Fruit fly (Drosophila melanogaster) whole organism, embryonic: ENCODE results near the gene Lamtor1.
A peak's percentile ranks its signal among the peaks of the same experiment; 100 is the strongest.

Source experiments
- ATbp ChIP-seq: fragments of 200-800 bp; sonication (Bioruptor generic); optimal IDR thresholded peaks from 2 replicates; lab custom pipeline; 2017; ENCODE audit warnings: missing biosample characterization, mild to moderate bottlenecking, missing genetic modification characterization, missing genetic modification reagents
- Ada2b ChIP-seq: fragments of 200-800 bp; sonication (Bioruptor generic); IDR thresholded peaks from 2 replicates; pipeline ENCODE4 v1.3.6; 2022; ENCODE audit warnings: missing biosample characterization, missing genetic modification characterization
- CG10565 ChIP-seq: fragments of 200-800 bp; sonication (Bioruptor generic); optimal IDR thresholded peaks from 3 replicates; lab custom pipeline; 2016; ENCODE audit warnings: missing biosample characterization, mild to moderate bottlenecking, missing genetic modification characterization
- CG13287 ChIP-seq: fragments of 200-800 bp; sonication (Bioruptor generic); IDR thresholded peaks from 2 replicates; pipeline ENCODE4 v1.3.6; 2022; ENCODE audit warnings: missing biosample characterization, missing genetic modification characterization; ENCODE audit not compliant: partially characterized antibody
- CG13775 ChIP-seq: fragments of 200-800 bp; sonication (Bioruptor generic); optimal IDR thresholded peaks from 3 replicates; lab custom pipeline; 2017; ENCODE audit warnings: missing biosample characterization, mild to moderate bottlenecking, missing genetic modification characterization
- CG15073 ChIP-seq: fragments of 200-800 bp; sonication (Bioruptor generic); optimal IDR thresholded peaks from 2 replicates; lab custom pipeline; 2016; ENCODE audit warnings: missing biosample characterization, missing genetic modification characterization
- CG15601 ChIP-seq: fragments of 200-800 bp; sonication (Bioruptor generic); optimal IDR thresholded peaks from 3 replicates; lab custom pipeline; 2019; ENCODE audit warnings: missing biosample characterization, mild to moderate bottlenecking, missing genetic modification characterization, moderate library complexity
- CG1603 ChIP-seq: fragments of 200-800 bp; sonication (Bioruptor generic); optimal IDR thresholded peaks from 2 replicates; lab custom pipeline; 2019; ENCODE audit warnings: missing biosample characterization, mild to moderate bottlenecking, missing genetic modification characterization, moderate library complexity
- CG17186 ChIP-seq: fragments of 200-800 bp; sonication (Bioruptor generic); optimal IDR thresholded peaks from 3 replicates; lab custom pipeline; 2017; ENCODE audit warnings: missing biosample characterization, missing genetic modification reagents, missing genetic modification characterization
- CG17568 ChIP-seq: fragments of 200-800 bp; sonication (Bioruptor generic); optimal IDR thresholded peaks from 2 replicates; lab custom pipeline; 2018; ENCODE audit warnings: missing biosample characterization, mild to moderate bottlenecking, missing genetic modification characterization, moderate library complexity
- CG18619 ChIP-seq: fragments of 200-800 bp; sonication (Bioruptor generic); optimal IDR thresholded peaks from 3 replicates; lab custom pipeline; 2017; ENCODE audit warnings: missing biosample characterization, mild to moderate bottlenecking, missing genetic modification characterization
- CG32772 ChIP-seq: fragments of 200-800 bp; sonication (Bioruptor generic); IDR thresholded peaks from 2 replicates; pipeline ENCODE4 v1.3.6; 2022; ENCODE audit warnings: missing biosample characterization, missing genetic modification characterization
- CG6791 ChIP-seq: fragments of 200-800 bp; sonication (Bioruptor generic); IDR thresholded peaks from 3 replicates; pipeline ENCODE4 v1.3.6; 2022; ENCODE audit warnings: missing biosample characterization, missing genetic modification characterization; ENCODE audit not compliant: partially characterized antibody
- CG8290 ChIP-seq, 3 experiments: fragments of 200-800 bp; sonication (Bioruptor generic); optimal IDR thresholded peaks; 2 replicates each; lab custom pipeline; 2016 to 2019; ENCODE audit warnings: missing biosample characterization in 3 of 3, missing genetic modification characterization in 3 of 3, mild to moderate bottlenecking in 2 of 3, moderate library complexity in 1 of 3
- CG9797 ChIP-seq: fragments of 200-800 bp; sonication (Bioruptor generic); optimal IDR thresholded peaks from 3 replicates; lab custom pipeline; 2018; ENCODE audit warnings: missing biosample characterization, mild to moderate bottlenecking, missing genetic modification characterization
- CG9817 ChIP-seq: fragments of 200-800 bp; sonication (Bioruptor generic); optimal IDR thresholded peaks from 2 replicates; lab custom pipeline; 2018; ENCODE audit warnings: missing biosample characterization, mild to moderate bottlenecking, missing genetic modification characterization, moderate library complexity
- Dll ChIP-seq: fragments of 200-800 bp; sonication (Bioruptor generic); IDR thresholded peaks from 4 replicates; pipeline ENCODE4 v1.3.6; 2022; ENCODE audit warnings: missing biosample characterization, missing genetic modification characterization; ENCODE audit not compliant: partially characterized antibody
- Ets97D ChIP-seq: fragments of 200-800 bp; sonication (Bioruptor generic); optimal IDR thresholded peaks from 3 replicates; lab custom pipeline; 2016; ENCODE audit warnings: missing biosample characterization, missing genetic modification characterization
- H15 ChIP-seq: fragments of 200-800 bp; sonication (Bioruptor generic); IDR thresholded peaks from 3 replicates; pipeline ENCODE4 v1.3.6; 2022; ENCODE audit warnings: missing biosample characterization, missing genetic modification characterization
- HLHmδ ChIP-seq: fragments of 200-800 bp; sonication (Bioruptor generic); optimal IDR thresholded peaks from 2 replicates; lab custom pipeline; 2018; ENCODE audit warnings: missing biosample characterization, mild to moderate bottlenecking, missing genetic modification characterization, moderate library complexity
- Hr51 ChIP-seq, 2 experiments: fragments of 200-800 bp; sonication (Bioruptor generic); optimal IDR thresholded peaks; 2 replicates in 1 of 2; 3 replicates in 1 of 2; lab custom pipeline; 2016 to 2018; ENCODE audit warnings: missing biosample characterization in 2 of 2, missing genetic modification characterization in 2 of 2, mild to moderate bottlenecking in 1 of 2, moderate library complexity in 1 of 2
- Med ChIP-seq: fragments of 200-800 bp; sonication (Bioruptor generic); peaks from one replicate; lab custom pipeline; 2016; ENCODE audit warnings: missing biosample characterization, missing genetic modification characterization, mild to moderate bottlenecking, inconsistent platforms, moderate library complexity
- Oli ChIP-seq: fragments of 200-800 bp; sonication (Bioruptor generic); optimal IDR thresholded peaks from 2 replicates; lab custom pipeline; 2018; ENCODE audit warnings: missing biosample characterization, mild to moderate bottlenecking, missing genetic modification characterization, moderate library complexity
- Optix ChIP-seq: fragments of 200-800 bp; sonication (Bioruptor generic); IDR thresholded peaks from 3 replicates; pipeline ENCODE4 v1.3.6; 2022; ENCODE audit warnings: missing biosample characterization, missing genetic modification characterization
- Tbp ChIP-seq: fragments of >200 bp; optimal IDR thresholded peaks from 2 replicates; lab custom pipeline; 2018; ENCODE audit warnings: missing biosample characterization, missing genetic modification characterization
- cg ChIP-seq: fragments of 200-800 bp; sonication (Bioruptor generic); optimal IDR thresholded peaks from 3 replicates; lab custom pipeline; 2019; ENCODE audit warnings: missing biosample characterization, mild to moderate bottlenecking, missing genetic modification characterization, moderate library complexity
- dmrt99B ChIP-seq: fragments of 200-800 bp; sonication (Bioruptor generic); optimal IDR thresholded peaks from 2 replicates; lab custom pipeline; 2018; ENCODE audit warnings: missing biosample characterization, mild to moderate bottlenecking, missing genetic modification characterization, moderate library complexity
- eve ChIP-seq, 2 experiments: fragments of >200 bp; optimal IDR thresholded peaks; 2 replicates each; lab custom pipeline; 2017; ENCODE audit warnings: missing biosample characterization in 2 of 2, missing genetic modification characterization in 2 of 2
- gcm2 ChIP-seq: fragments of 200-800 bp; sonication (Bioruptor generic); optimal IDR thresholded peaks from 2 replicates; lab custom pipeline; 2016; ENCODE audit warnings: missing biosample characterization, missing genetic modification characterization
- gfzf ChIP-seq: fragments of 200-800 bp; sonication (Bioruptor generic); optimal IDR thresholded peaks from 2 replicates; lab custom pipeline; 2016; ENCODE audit warnings: missing biosample characterization, mild to moderate bottlenecking, missing genetic modification characterization, moderate library complexity
- grn ChIP-seq: fragments of 200-800 bp; sonication (Bioruptor generic); optimal IDR thresholded peaks from 3 replicates; lab custom pipeline; 2017; ENCODE audit warnings: missing biosample characterization, missing genetic modification characterization
- gt ChIP-seq: fragments of 200-800 bp; sonication (Bioruptor generic); IDR thresholded peaks from 2 replicates; pipeline ENCODE4 v1.3.6; 2022; ENCODE audit warnings: missing biosample characterization, missing genetic modification characterization
- jing ChIP-seq: fragments of 200-800 bp; sonication (Bioruptor generic); optimal IDR thresholded peaks from 2 replicates; lab custom pipeline; 2018; ENCODE audit warnings: missing biosample characterization, mild to moderate bottlenecking, missing genetic modification characterization
- ken ChIP-seq: fragments of 200-800 bp; sonication (Bioruptor generic); IDR thresholded peaks from 3 replicates; pipeline ENCODE4 v1.3.6; 2022; ENCODE audit warnings: missing biosample characterization, missing genetic modification characterization
- knrl ChIP-seq: fragments of 200-800 bp; sonication (Bioruptor generic); IDR thresholded peaks from 3 replicates; pipeline ENCODE4 v1.3.6; 2022; ENCODE audit warnings: missing biosample characterization, missing genetic modification characterization; ENCODE audit not compliant: partially characterized antibody
- mirr ChIP-seq: fragments of 200-800 bp; sonication (Bioruptor generic); optimal IDR thresholded peaks from 3 replicates; lab custom pipeline; 2018; ENCODE audit warnings: missing biosample characterization, mild to moderate bottlenecking, missing genetic modification characterization
- onecut ChIP-seq: fragments of 200-800 bp; sonication (Bioruptor generic); IDR thresholded peaks from 2 replicates; pipeline ENCODE4 v1.3.6; 2022; ENCODE audit warnings: missing biosample characterization, missing genetic modification characterization
- pfk ChIP-seq: fragments of 200-800 bp; sonication (Bioruptor generic); optimal IDR thresholded peaks from 2 replicates; lab custom pipeline; 2018; ENCODE audit warnings: missing biosample characterization, mild to moderate bottlenecking, missing genetic modification characterization, moderate library complexity
- prd ChIP-seq, 3 experiments: fragments of >200 bp in 2 of 3; fragments of 200-800 bp in 1 of 3; sonication (Bioruptor generic) in 1 of 3; optimal IDR thresholded peaks in 2 of 3; IDR thresholded peaks in 1 of 3; 2 replicates in 2 of 3; 3 replicates in 1 of 3; pipeline versions ENCODE4 v1.3.6 to Lab custom; 2017 to 2022; ENCODE audit warnings: missing biosample characterization in 1 of 3, missing genetic modification characterization in 1 of 3
- row ChIP-seq: fragments of 200-800 bp; sonication (Bioruptor generic); IDR thresholded peaks from 3 replicates; pipeline ENCODE4 v1.3.6; 2022; ENCODE audit warnings: missing biosample characterization, missing genetic modification characterization
- shn ChIP-seq: fragments of 200-800 bp; sonication (Bioruptor generic); optimal IDR thresholded peaks from 3 replicates; lab custom pipeline; 2016; ENCODE audit warnings: missing biosample characterization, missing genetic modification characterization
- sima ChIP-seq: fragments of 200-800 bp; sonication (Bioruptor generic); optimal IDR thresholded peaks from 2 replicates; lab custom pipeline; 2016; ENCODE audit warnings: missing biosample characterization, missing genetic modification characterization
- sna ChIP-seq: fragments of 200-800 bp; sonication (Bioruptor generic); IDR thresholded peaks from 2 replicates; pipeline ENCODE4 v1.3.6; 2022; ENCODE audit warnings: missing biosample characterization, missing genetic modification characterization; ENCODE audit not compliant: partially characterized antibody
- tgo ChIP-seq: fragments of 200-800 bp; sonication (Bioruptor generic); IDR thresholded peaks from 3 replicates; pipeline ENCODE4 v1.3.6; 2022; ENCODE audit warnings: missing biosample characterization, missing genetic modification characterization
- unc-4 ChIP-seq: fragments of 200-800 bp; sonication (Bioruptor generic); IDR thresholded peaks from 2 replicates; pipeline ENCODE4 v1.3.6; 2022; ENCODE audit warnings: missing biosample characterization, missing genetic modification characterization; ENCODE audit not compliant: partially characterized antibody
- wek ChIP-seq: fragments of 200-800 bp; sonication (Bioruptor generic); optimal IDR thresholded peaks from 3 replicates; lab custom pipeline; 2018; ENCODE audit warnings: missing biosample characterization, mild to moderate bottlenecking, missing genetic modification characterization, moderate library complexity

Gene Lamtor1

DNA sequence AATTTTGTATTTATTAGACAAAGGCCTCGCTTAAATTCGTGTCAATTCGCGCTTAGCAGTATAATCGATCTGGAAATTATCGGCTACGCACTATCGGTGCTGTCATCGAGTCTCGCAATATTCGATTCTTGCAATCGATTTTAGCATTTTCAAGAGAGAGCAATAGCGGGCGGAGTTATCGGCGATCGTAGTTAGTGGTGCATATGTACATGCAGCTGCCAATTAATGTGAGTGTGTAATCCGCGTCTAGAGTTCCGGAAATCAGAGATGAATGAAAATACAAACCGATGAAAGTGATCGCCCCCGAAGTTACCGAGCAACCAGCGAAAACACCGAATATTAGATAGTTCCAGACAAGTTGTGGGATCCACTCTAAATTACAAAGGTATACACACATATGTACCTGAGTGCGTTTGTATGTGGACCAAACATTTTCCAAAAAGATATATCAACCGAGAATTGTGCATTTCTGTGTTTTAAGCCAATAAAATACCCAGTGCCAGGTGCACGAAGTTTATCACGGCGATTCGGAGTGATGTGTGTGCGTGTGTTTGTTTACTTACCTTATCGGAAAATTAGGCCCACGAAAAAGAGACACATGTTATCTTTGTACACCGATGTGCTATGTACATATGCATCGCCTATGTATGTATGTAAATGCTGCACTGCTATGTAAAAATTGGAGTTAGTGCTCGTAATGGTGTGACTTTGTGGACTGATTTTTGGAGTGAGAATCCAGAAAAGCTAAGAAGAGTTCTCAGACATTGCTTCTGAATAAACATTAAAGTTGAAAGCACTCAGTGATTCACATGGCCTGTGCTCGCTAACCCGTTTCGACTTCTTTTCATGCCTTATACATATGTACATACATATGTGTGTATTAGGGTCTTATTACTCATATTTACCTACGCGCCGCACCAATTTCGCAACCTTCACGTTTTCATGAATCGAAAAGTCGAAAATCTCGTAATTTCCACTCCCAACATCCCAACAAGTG is 22.3 kb downstream of the Lamtor1 start (continued):
- TF ChIP-seq CG17568 (GFP tag; lab: Kevin White, UChicago) = peak; percentile 36
- no peak for TF ChIP-seq ATbp (GFP tag; lab: Kevin White, UChicago)
- no peak; the same call in 2 of the 3 replicates for TF ChIP-seq row (GFP tag; lab: Robert Waterston, UW)
- no peak for TF ChIP-seq CG10565 (GFP tag; lab: Kevin White, UChicago)
- TF ChIP-seq CG32772 = no peak
- no peak for TF ChIP-seq grn (GFP tag; lab: Kevin White, UChicago)
- TF ChIP-seq prd (optimal IDR thresholded peaks at IDR 0.05; lab: Kevin White, UChicago) = no peak
- TF ChIP-seq prd (GFP tag; IDR thresholded peaks at IDR 0.05; lab: Robert Waterston, UW) = no peak
- peak; percentile 75 for TF ChIP-seq Med
- peak; percentile 78 for TF ChIP-seq unc-4
- TF ChIP-seq CG15601 (tag; lab: Kevin White, UChicago) = no peak
- no peak for TF ChIP-seq Ada2b (GFP tag; lab: Robert Waterston, UW)
- TF ChIP-seq H15 (GFP tag; lab: Robert Waterston, UW) = no peak
- no peak for TF ChIP-seq Optix (GFP tag; lab: Robert Waterston, UW)
- TF ChIP-seq pfk (GFP tag; lab: Kevin White, UChicago) = peak; percentile 2
- TF ChIP-seq mirr = peak; percentile 44
- TF ChIP-seq ken = 0 out of 3 replicates have a peak, but pooled peaks have one; percentile 28
- TF ChIP-seq gfzf (GFP tag; lab: Kevin White, UChicago) = peak; percentile 17
- TF ChIP-seq CG8290 (GFP tag; optimal IDR thresholded peaks at IDR 0.05; lab: Kevin White, UChicago) = no peak
- TF ChIP-seq CG8290 (tag; optimal IDR thresholded peaks at IDR 0.05; lab: Kevin White, UChicago) = peak; percentile 48 to 71
- peak; percentile 4 for TF ChIP-seq CG9797 (GFP tag; lab: Kevin White, UChicago)
- TF ChIP-seq CG6791 = peak; percentile 99
- no peak for TF ChIP-seq CG9817 (tag; lab: Kevin White, UChicago)
- no peak for TF ChIP-seq gcm2 (GFP tag; lab: Kevin White, UChicago)
- no peak for TF ChIP-seq Oli (tag; lab: Kevin White, UChicago)
- peak; percentile 41 for TF ChIP-seq Ets97D (GFP tag; lab: Kevin White, UChicago)
- peak; percentile 73 for TF ChIP-seq CG17186 (GFP tag; lab: Kevin White, UChicago)
- peak; percentile 86 for TF ChIP-seq Dll
- TF ChIP-seq cg (GFP tag; lab: Kevin White, UChicago) = peak; percentile 85
- no peak for TF ChIP-seq CG18619 (GFP tag; lab: Kevin White, UChicago)
- TF ChIP-seq Tbp (GFP tag; lab: Kevin White, UChicago) = no peak
- TF ChIP-seq CG13775 = no peak
- TF ChIP-seq tgo = no peak
- peak; percentile 91 for TF ChIP-seq CG13287 (GFP tag; lab: Robert Waterston, UW)
- TF ChIP-seq dmrt99B (tag; lab: Kevin White, UChicago) = no peak
- TF ChIP-seq HLHmδ (GFP tag; lab: Kevin White, UChicago) = peak; percentile 81
- peak; percentile 17; the same call in 1 of the 2 replicates for TF ChIP-seq onecut (GFP tag; lab: Robert Waterston, UW)
- TF ChIP-seq knrl = peak; percentile 74; the same call in 2 of the 3 replicates
- peak; percentile 79 for TF ChIP-seq CG1603 (tag; lab: Kevin White, UChicago)
- TF ChIP-seq wek (GFP tag; lab: Kevin White, UChicago) = peak; percentile 35
- peak; percentile 92 for TF ChIP-seq sna
- no peak for TF ChIP-seq jing (GFP tag; lab: Kevin White, UChicago)
- TF ChIP-seq eve (GFP tag; optimal IDR thresholded peaks at IDR 0.05; lab: Kevin White, UChicago) = peak in 1 of 2 experiments; percentile 82
- no peak for TF ChIP-seq sima
- TF ChIP-seq CG15073 (GFP tag; lab: Kevin White, UChicago) = no peak
- no peak for TF ChIP-seq Hr51 (GFP tag; optimal IDR thresholded peaks at IDR 0.05; lab: Kevin White, UChicago)
- TF ChIP-seq gt (GFP tag; lab: Robert Waterston, UW) = no peak
- no peak for TF ChIP-seq shn (GFP tag; lab: Kevin White, UChicago)
